ENCODE assay signal across 2 worm cellular contexts in the genomic region with DNA sequence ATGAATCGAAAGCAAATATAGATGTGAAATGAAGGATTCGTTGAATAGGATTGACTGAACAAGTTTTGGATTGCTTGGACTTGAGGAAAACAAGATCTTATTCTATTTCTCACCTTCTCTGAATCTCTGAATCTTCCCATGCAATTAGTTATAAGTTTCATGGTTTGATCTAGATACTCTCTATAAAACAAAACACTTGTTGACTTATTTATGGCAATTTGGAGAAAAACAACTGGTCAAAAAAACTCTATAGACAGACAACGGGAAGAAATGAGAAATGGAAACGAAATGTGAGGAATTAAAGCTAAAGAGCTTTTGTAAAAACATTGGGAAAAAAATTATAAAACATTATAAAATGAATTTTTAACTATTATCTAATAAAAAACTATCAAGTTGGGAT.
A peak's percentile ranks its signal among the peaks of the same experiment; 100 is the strongest.
TF ChIP-seq lines count a peak whose summit lies in the region.

A gene (minus strand): TSS at position 101 of the 400 bp plus-strand sequence.

TF ChIP-seq in whole organism, L1 larva, 84 proteins besides CTCF, POLR2A, EP300 and RAD21:
- TF ChIP-seq blmp-1 (tag; optimal IDR thresholded peaks at IDR 0.05; lab: Kevin White, UChicago) (peak; percentile 8), mef-2 (tag; optimal IDR thresholded peaks at IDR 0.05; lab: Kevin White, UChicago) (no peak)

TF ChIP-seq in whole organism, L4 larva, 104 proteins besides CTCF, POLR2A, EP300 and RAD21:
- TF ChIP-seq nhr-28 (tag; optimal IDR thresholded peaks at IDR 0.05; lab: Kevin White, UChicago) (peak; percentile 3), gei-8 (GFP tag; optimal IDR thresholded peaks at IDR 0.05; lab: Kevin White, UChicago) (no peak)
